Worm (Caenorhabditis elegans) whole organism, L4/young adult: ENCODE measurements around the gene lem-2.
"Not testable (repeated sequence)": the region's sequence is repeated elsewhere in the genome, so short reads cannot be mapped to it uniquely, and the experiment has no call there.

Experiments
- W03F9.2 ChIP-seq: fragments of 150-350 bp; optimal IDR thresholded peaks from 2 replicates; lab custom pipeline; 2014; ENCODE audit warnings: missing biosample characterization, missing genetic modification characterization
- dao-5 ChIP-seq: sonication (generic microtip); optimal IDR thresholded peaks from 2 replicates; lab custom pipeline; 2016; ENCODE audit warnings: missing genotype, missing genetic modification characterization, moderate library complexity, missing compliant biosample characterization
- him-1 ChIP-seq: sonication (generic microtip); optimal IDR thresholded peaks from 2 replicates; lab custom pipeline; 2016; ENCODE audit warnings: missing genotype, missing genetic modification reagents, missing genetic modification characterization, missing compliant biosample characterization

lem-2 gene

ce11 chrII:14063044-14063500 lies at the start of gene lem-2:
TSS of gene lem-2 (plus strand) at chrII:14063450.
- peak; percentile 73 for TF ChIP-seq W03F9.2
- no peak for TF ChIP-seq dao-5 (tag; lab: Kevin White, UChicago)
- peak; percentile 25 for TF ChIP-seq him-1 (tag; lab: Kevin White, UChicago)

ce11 chrII:14014637-14015036 lies 48.6 kb upstream of the lem-2 start:
- TF ChIP-seq him-1 (tag; lab: Kevin White, UChicago) (no peak), W03F9.2 (no peak), dao-5 (tag; lab: Kevin White, UChicago) (no peak)

ce11 chrII:14016865-14017264 lies 46.4 kb upstream of the lem-2 start, which contains the start of gene cyp-37A1:
TSS of gene cyp-37A1 (minus strand) at chrII:14016965.
- no peak for TF ChIP-seq W03F9.2

ce11 chrII:14018192-14018591 lies 45.1 kb upstream of the lem-2 start:
- TF ChIP-seq dao-5 (tag; lab: Kevin White, UChicago) (peak; percentile 45), him-1 (tag; lab: Kevin White, UChicago) (no peak), W03F9.2 (peak; percentile 61)

- TF ChIP-seq W03F9.2 (no peak), dao-5 (tag; lab: Kevin White, UChicago) (no peak), him-1 (tag; lab: Kevin White, UChicago) (no peak)
Observed at ce11 chrII:14018887-14019286, 44.4 kb upstream of the lem-2 start.

- TF ChIP-seq him-1 (tag; lab: Kevin White, UChicago); W03F9.2; dao-5 (tag; lab: Kevin White, UChicago): not testable (repeated sequence)
Observed at ce11 chrII:14021230-14021629, 42.0 kb upstream of the lem-2 start, which contains the start of gene F01D5.10. TSS of gene F01D5.10 (minus strand) at chrII:14021330.

ce11 chrII:14032705-14033104 lies 30.5 kb upstream of the lem-2 start:
- TF ChIP-seq him-1 (tag; lab: Kevin White, UChicago) (peak; percentile 75), dao-5 (tag; lab: Kevin White, UChicago) (no peak)

ce11 chrII:14034559-14034958 lies 28.7 kb upstream of the lem-2 start:
- no peak for TF ChIP-seq him-1 (tag; lab: Kevin White, UChicago)
- no peak for TF ChIP-seq W03F9.2
- TF ChIP-seq dao-5 (tag; lab: Kevin White, UChicago): no peak

- TF ChIP-seq dao-5 (tag; lab: Kevin White, UChicago) (no peak), him-1 (tag; lab: Kevin White, UChicago) (peak; percentile 55)
Observed at ce11 chrII:14036724-14037483, 26.3 kb upstream of the lem-2 start.

ce11 chrII:14037484-14038303 lies 25.6 kb upstream of the lem-2 start:
- TF ChIP-seq W03F9.2: no peak
- no peak for TF ChIP-seq dao-5 (tag; lab: Kevin White, UChicago)
- TF ChIP-seq him-1 (tag; lab: Kevin White, UChicago): no peak

- no peak for TF ChIP-seq W03F9.2
- TF ChIP-seq him-1 (tag; lab: Kevin White, UChicago): no peak
- no peak for TF ChIP-seq dao-5 (tag; lab: Kevin White, UChicago)
Observed at ce11 chrII:14038331-14038730, 24.9 kb upstream of the lem-2 start.

ce11 chrII:14039811-14040203 lies 23.4 kb upstream of the lem-2 start:
- no peak for TF ChIP-seq dao-5 (tag; lab: Kevin White, UChicago)
- no peak for TF ChIP-seq him-1 (tag; lab: Kevin White, UChicago)
- no peak for TF ChIP-seq W03F9.2

ce11 chrII:14040204-14040842 lies 22.9 kb upstream of the lem-2 start:
- TF ChIP-seq him-1 (tag; lab: Kevin White, UChicago): peak; percentile 91
- TF ChIP-seq W03F9.2: peak; percentile 39
- peak; percentile 19 for TF ChIP-seq dao-5 (tag; lab: Kevin White, UChicago)
